Fruit fly (Drosophila melanogaster) whole organism, adult: ENCODE measurements around the gene CG1622.

Source experiments
- CG11617 ChIP-seq: fragments of 200-800 bp; sonication (Bioruptor generic); optimal IDR thresholded peaks from 2 replicates; lab custom pipeline; 2017; ENCODE audit warnings: mild to moderate bottlenecking, missing biosample characterization, missing genetic modification reagents, missing genetic modification characterization
- CG12768 ChIP-seq: fragments of 200-800 bp; sonication (Bioruptor generic); optimal IDR thresholded peaks from 2 replicates; lab custom pipeline; 2017; ENCODE audit warnings: missing biosample characterization, missing genetic modification characterization, mild to moderate bottlenecking, moderate library complexity, missing genetic modification reagents
- CG14711 ChIP-seq: fragments of 200-800 bp; sonication (Bioruptor generic); optimal IDR thresholded peaks from 2 replicates; lab custom pipeline; 2018; ENCODE audit warnings: missing biosample characterization, mild to moderate bottlenecking, missing genetic modification characterization, moderate library complexity
- CG1620 ChIP-seq: fragments of 200-800 bp; sonication (Bioruptor generic); optimal IDR thresholded peaks from 2 replicates; lab custom pipeline; 2016; ENCODE audit warnings: missing biosample characterization, missing genetic modification characterization
- CG33017 ChIP-seq: fragments of 200-800 bp; sonication (Bioruptor generic); optimal IDR thresholded peaks from 2 replicates; lab custom pipeline; 2018; ENCODE audit warnings: missing biosample characterization, mild to moderate bottlenecking, missing genetic modification characterization, moderate library complexity
- CG5204 ChIP-seq: fragments of 200-800 bp; sonication (Bioruptor generic); optimal IDR thresholded peaks from 2 replicates; lab custom pipeline; 2016; ENCODE audit warnings: missing biosample characterization, missing genetic modification characterization
- CG7045 ChIP-seq: fragments of 200-800 bp; sonication (Bioruptor generic); optimal IDR thresholded peaks from 2 replicates; lab custom pipeline; 2017; ENCODE audit warnings: missing biosample characterization, mild to moderate bottlenecking, missing genetic modification characterization
- CG7101 ChIP-seq: fragments of 200-800 bp; sonication (Bioruptor generic); optimal IDR thresholded peaks from 2 replicates; lab custom pipeline; 2018; ENCODE audit warnings: missing biosample characterization, mild to moderate bottlenecking, missing genetic modification characterization, moderate library complexity
- Clk ChIP-seq: fragments of 200-800 bp; sonication (Bioruptor generic); optimal IDR thresholded peaks from 2 replicates; lab custom pipeline; 2017; ENCODE audit warnings: missing biosample characterization, missing genetic modification characterization
- Crg-1 ChIP-seq: fragments of 200-800 bp; sonication (Bioruptor generic); optimal IDR thresholded peaks from 2 replicates; lab custom pipeline; 2016; ENCODE audit warnings: missing biosample characterization, missing genetic modification characterization
- Hr96 ChIP-seq: fragments of 200-800 bp; sonication (Bioruptor generic); optimal IDR thresholded peaks from 2 replicates; lab custom pipeline; 2016; ENCODE audit warnings: missing biosample characterization, missing genetic modification characterization
- Mnt ChIP-seq: fragments of 200-800 bp; sonication (Bioruptor generic); optimal IDR thresholded peaks from 2 replicates; lab custom pipeline; 2016; ENCODE audit warnings: missing biosample characterization, mild to moderate bottlenecking, missing genetic modification characterization
- bab1 ChIP-seq: fragments of 200-800 bp; sonication (Bioruptor generic); optimal IDR thresholded peaks from 3 replicates; lab custom pipeline; 2019; ENCODE audit warnings: missing biosample characterization, mild to moderate bottlenecking, missing genetic modification characterization, moderate library complexity
- cic ChIP-seq: fragments of 200-800 bp; sonication (Bioruptor generic); optimal IDR thresholded peaks from 2 replicates; lab custom pipeline; 2017; ENCODE audit warnings: missing biosample characterization, mild to moderate bottlenecking, missing genetic modification characterization, moderate library complexity
- cnc ChIP-seq, 2 experiments: fragments of >200 bp; optimal IDR thresholded peaks; 2 replicates each; lab custom pipeline; 2017
- kay ChIP-seq: fragments of 200-800 bp; sonication (Bioruptor generic); peaks from one replicate; lab custom pipeline; 2016; ENCODE audit warnings: missing biosample characterization, missing genetic modification characterization, borderline replicate concordance
- ovo ChIP-seq: fragments of 200-800 bp; sonication (Bioruptor generic); optimal IDR thresholded peaks from 2 replicates; lab custom pipeline; 2016; ENCODE audit warnings: missing biosample characterization, missing genetic modification characterization
- pad ChIP-seq: fragments of 200-800 bp; sonication (Bioruptor generic); optimal IDR thresholded peaks from 3 replicates; lab custom pipeline; 2017; ENCODE audit warnings: missing biosample characterization, missing genetic modification characterization, mild to moderate bottlenecking, moderate library complexity, missing genetic modification reagents
- tj ChIP-seq: fragments of 200-800 bp; sonication (Bioruptor generic); optimal IDR thresholded peaks from 3 replicates; lab custom pipeline; 2017; ENCODE audit warnings: missing biosample characterization, mild to moderate bottlenecking, missing genetic modification characterization, moderate library complexity
- toe ChIP-seq: fragments of 200-800 bp; sonication (Bioruptor generic); optimal IDR thresholded peaks from 2 replicates; lab custom pipeline; 2016; ENCODE audit warnings: missing biosample characterization, missing genetic modification characterization

Gene CG1622

dm6 chrX:13278468-13278982, 18.4 kb upstream of the CG1622 start:
- TF ChIP-seq kay (GFP tag; lab: Kevin White, UChicago) (no peak), CG33017 (tag; lab: Kevin White, UChicago) (no peak), toe (GFP tag; lab: Kevin White, UChicago) (no peak), CG1620 (GFP tag; lab: Kevin White, UChicago) (no peak), bab1 (GFP tag; lab: Kevin White, UChicago) (no peak), Clk (GFP tag; lab: Kevin White, UChicago) (no peak), pad (GFP tag; lab: Kevin White, UChicago) (peak; percentile 98), CG14711 (tag; lab: Kevin White, UChicago) (no peak), cnc (optimal IDR thresholded peaks at IDR 0.05; lab: Kevin White, UChicago) (no peak), tj (GFP tag; lab: Kevin White, UChicago) (no peak), Mnt (GFP tag; lab: Kevin White, UChicago) (no peak), cic (GFP tag; lab: Kevin White, UChicago) (peak; percentile 12), Hr96 (GFP tag; lab: Kevin White, UChicago) (no peak), CG7101 (tag; lab: Kevin White, UChicago) (no peak), CG7045 (GFP tag; lab: Kevin White, UChicago) (no peak), ovo (peak; percentile 73), CG12768 (no peak)

DNA sequence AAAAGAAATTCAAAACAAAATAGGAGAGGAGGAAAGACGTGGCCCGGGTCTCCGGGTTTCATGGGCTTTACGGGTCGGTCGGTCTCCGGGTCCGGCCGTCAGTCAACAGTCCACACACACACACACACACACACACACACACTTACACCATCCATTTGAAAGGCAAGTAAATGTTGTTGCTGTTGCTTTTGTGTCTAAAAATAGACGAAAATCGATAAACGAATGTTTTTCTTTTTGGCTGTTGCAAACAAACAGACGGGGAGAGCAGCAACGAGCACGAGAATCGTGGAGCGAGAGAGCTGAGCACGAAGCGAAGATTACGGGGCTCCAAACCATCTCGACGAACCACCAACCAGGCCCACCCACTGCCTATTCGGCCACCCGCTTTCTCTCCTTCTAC, 16.6 kb upstream of the CG1622 start:
- no peak for TF ChIP-seq cic (GFP tag; lab: Kevin White, UChicago)
- TF ChIP-seq Mnt (GFP tag; lab: Kevin White, UChicago): peak; percentile 12

- no peak for TF ChIP-seq CG12768
- no peak for TF ChIP-seq Crg-1 (GFP tag; lab: Kevin White, UChicago)
- no peak for TF ChIP-seq bab1 (GFP tag; lab: Kevin White, UChicago)
- TF ChIP-seq Hr96 (GFP tag; lab: Kevin White, UChicago): no peak
- no peak for TF ChIP-seq Clk (GFP tag; lab: Kevin White, UChicago)
- no peak for TF ChIP-seq CG5204 (GFP tag; lab: Kevin White, UChicago)
- no peak for TF ChIP-seq CG7045 (GFP tag; lab: Kevin White, UChicago)
- TF ChIP-seq CG11617 (GFP tag; lab: Kevin White, UChicago): no peak
- TF ChIP-seq CG1620 (GFP tag; lab: Kevin White, UChicago): no peak
- TF ChIP-seq ovo: no peak
- TF ChIP-seq kay (GFP tag; lab: Kevin White, UChicago): no peak
- no peak for TF ChIP-seq cnc (optimal IDR thresholded peaks at IDR 0.05; lab: Kevin White, UChicago)
- no peak for TF ChIP-seq toe (GFP tag; lab: Kevin White, UChicago)
- TF ChIP-seq CG14711 (tag; lab: Kevin White, UChicago): no peak
These were observed 16.1 kb upstream of the CG1622 start for dm6 chrX:13280738-13281137.

DNA sequence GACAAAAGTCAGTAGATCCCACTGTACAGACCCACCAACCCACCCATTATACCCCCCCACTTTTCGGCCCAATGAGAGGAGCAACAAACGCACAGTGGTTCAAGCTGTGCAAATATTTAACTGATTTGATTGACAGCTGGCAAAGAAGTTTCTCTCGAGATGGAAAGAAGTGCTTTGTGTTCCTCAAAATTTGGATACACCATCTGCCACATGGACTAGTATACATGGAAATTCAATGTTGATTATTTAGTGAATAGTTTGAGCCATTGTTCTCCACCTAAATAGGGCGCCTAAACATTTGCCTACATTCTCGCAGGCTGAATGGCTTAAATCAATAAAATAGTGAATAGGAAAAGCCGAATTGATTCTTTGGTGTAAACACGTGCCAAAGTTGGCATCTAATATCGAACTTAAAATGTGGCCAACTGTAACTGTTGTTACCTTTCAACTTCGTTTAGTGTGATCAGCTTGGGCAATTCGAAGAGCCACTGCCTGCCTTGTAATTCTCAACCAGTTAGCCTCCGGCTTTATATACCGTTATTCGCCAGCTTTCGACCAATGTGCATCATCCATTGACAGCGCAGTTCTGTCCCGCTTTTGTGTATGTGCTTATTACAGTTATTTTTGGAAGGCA, 15.5 kb upstream of the CG1622 start:
- TF ChIP-seq ovo (peak; percentile 33), pad (GFP tag; lab: Kevin White, UChicago) (peak; percentile 73), toe (GFP tag; lab: Kevin White, UChicago) (no peak)

dm6 chrX:13282717-13283116, 14.2 kb upstream of the CG1622 start:
- no peak for TF ChIP-seq cnc (optimal IDR thresholded peaks at IDR 0.05; lab: Kevin White, UChicago)
- TF ChIP-seq Crg-1 (GFP tag; lab: Kevin White, UChicago): no peak
- TF ChIP-seq CG12768: no peak
- TF ChIP-seq bab1 (GFP tag; lab: Kevin White, UChicago): no peak
- TF ChIP-seq CG7101 (tag; lab: Kevin White, UChicago): no peak
- no peak for TF ChIP-seq CG5204 (GFP tag; lab: Kevin White, UChicago)
- no peak for TF ChIP-seq toe (GFP tag; lab: Kevin White, UChicago)
- TF ChIP-seq ovo: no peak

dm6 chrX:13283940-13284547, 12.8 kb upstream of the CG1622 start:
- TF ChIP-seq Hr96 (GFP tag; lab: Kevin White, UChicago): no peak
- TF ChIP-seq pad (GFP tag; lab: Kevin White, UChicago): peak; percentile 79
- TF ChIP-seq CG12768: no peak
- TF ChIP-seq cnc (optimal IDR thresholded peaks at IDR 0.05; lab: Kevin White, UChicago): no peak

DNA sequence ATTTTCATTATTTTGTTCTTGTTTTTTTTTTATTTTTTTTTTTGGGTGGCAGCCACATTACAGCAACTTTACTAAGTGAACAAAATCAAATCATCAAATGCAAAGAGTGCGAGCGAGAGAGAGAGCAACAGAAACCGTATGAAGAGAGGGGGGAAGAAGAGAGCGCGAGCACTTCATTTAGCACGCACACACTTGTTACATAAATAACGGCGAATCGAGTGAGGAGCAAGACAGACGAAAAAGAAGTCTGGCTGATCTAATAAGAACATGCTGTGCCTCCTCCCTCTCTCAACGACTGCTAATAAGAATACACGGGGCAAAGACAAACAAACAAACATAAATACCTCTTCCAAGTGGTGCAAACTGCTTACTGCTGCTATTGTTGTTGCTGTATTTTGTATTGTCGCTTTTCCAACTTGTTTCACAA, 12.3 kb upstream of the CG1622 start:
- TF ChIP-seq cic (GFP tag; lab: Kevin White, UChicago) (no peak), CG11617 (GFP tag; lab: Kevin White, UChicago) (no peak), CG7045 (GFP tag; lab: Kevin White, UChicago) (no peak), kay (GFP tag; lab: Kevin White, UChicago) (no peak), CG1620 (GFP tag; lab: Kevin White, UChicago) (no peak), tj (GFP tag; lab: Kevin White, UChicago) (peak; percentile 27), Crg-1 (GFP tag; lab: Kevin White, UChicago) (no peak), CG12768 (no peak), ovo (no peak), Hr96 (GFP tag; lab: Kevin White, UChicago) (no peak), pad (GFP tag; lab: Kevin White, UChicago) (peak; percentile 92), cnc (optimal IDR thresholded peaks at IDR 0.05; lab: Kevin White, UChicago) (no peak), CG33017 (tag; lab: Kevin White, UChicago) (no peak), CG7101 (tag; lab: Kevin White, UChicago) (peak; percentile 4), toe (GFP tag; lab: Kevin White, UChicago) (no peak), bab1 (GFP tag; lab: Kevin White, UChicago) (no peak), Clk (GFP tag; lab: Kevin White, UChicago) (no peak), CG14711 (tag; lab: Kevin White, UChicago) (no peak), CG5204 (GFP tag; lab: Kevin White, UChicago) (no peak), Mnt (GFP tag; lab: Kevin White, UChicago) (no peak)
